Worm (Caenorhabditis elegans): ENCODE results near the gene K09D9.14.

K09D9.14 gene

DNA sequence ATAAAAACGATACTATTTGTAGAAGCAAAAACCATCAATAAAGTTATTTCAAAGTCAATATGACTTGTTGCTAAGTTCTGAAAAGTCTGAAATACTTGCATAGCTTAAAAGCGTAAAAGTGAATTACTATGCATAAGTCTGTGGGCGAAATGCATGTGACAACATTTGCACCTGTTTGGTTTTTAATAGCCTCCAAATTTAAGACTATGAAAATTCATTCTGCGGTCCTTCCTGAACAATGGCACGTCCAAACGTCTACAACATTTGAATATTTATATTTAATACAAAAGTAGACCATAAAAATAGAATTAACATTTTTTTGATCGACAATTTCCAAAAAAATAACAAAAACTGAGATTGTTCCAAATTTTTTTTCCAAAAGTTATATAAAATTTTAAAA is at the start of gene K09D9.14:
Gene K09D9.14 (minus strand): TSS at position 101 of the 400 bp plus-strand sequence.
- no peak for TF ChIP-seq pha-4 (tag; optimal IDR thresholded peaks at IDR 0.05)
- no peak for TF ChIP-seq lin-32 (GFP tag; optimal IDR thresholded peaks at IDR 0.05)
- no peak for TF ChIP-seq cnd-1 (tag; optimal IDR thresholded peaks at IDR 0.05)
- TF ChIP-seq blmp-1 (tag; optimal IDR thresholded peaks at IDR 0.05): no peak
- no peak for TF ChIP-seq bed-3 (GFP tag; optimal IDR thresholded peaks at IDR 0.05)
- TF ChIP-seq hlh-1 (tag; optimal IDR thresholded peaks at IDR 0.05): no peak
- no peak for TF ChIP-seq sem-2 (GFP tag; optimal IDR thresholded peaks at IDR 0.05)
- TF ChIP-seq lsy-2 (tag; optimal IDR thresholded peaks at IDR 0.05): no peak
- no peak for TF ChIP-seq nhr-28 (tag; optimal IDR thresholded peaks at IDR 0.05)
- TF ChIP-seq sptf-1 (tag; optimal IDR thresholded peaks at IDR 0.05): no peak
- no peak for TF ChIP-seq unc-62 (GFP tag; optimal IDR thresholded peaks at IDR 0.05)
- no peak for TF ChIP-seq M03D4.4 (tag; optimal IDR thresholded peaks at IDR 0.05)
- TF ChIP-seq ces-1 (GFP tag; optimal IDR thresholded peaks at IDR 0.05): no peak
- TF ChIP-seq unc-120 (tag; optimal IDR thresholded peaks at IDR 0.05; ENCODE audit: poor library complexity, severe bottlenecking): no peak
- TF ChIP-seq lin-13 (tag; optimal IDR thresholded peaks at IDR 0.05): no peak
- TF ChIP-seq unc-39 (tag; optimal IDR thresholded peaks at IDR 0.05): no peak
- no peak for TF ChIP-seq ceh-39 (tag; optimal IDR thresholded peaks at IDR 0.05)
- TF ChIP-seq tbx-8 (GFP tag; optimal IDR thresholded peaks at IDR 0.05): no peak

DNA sequence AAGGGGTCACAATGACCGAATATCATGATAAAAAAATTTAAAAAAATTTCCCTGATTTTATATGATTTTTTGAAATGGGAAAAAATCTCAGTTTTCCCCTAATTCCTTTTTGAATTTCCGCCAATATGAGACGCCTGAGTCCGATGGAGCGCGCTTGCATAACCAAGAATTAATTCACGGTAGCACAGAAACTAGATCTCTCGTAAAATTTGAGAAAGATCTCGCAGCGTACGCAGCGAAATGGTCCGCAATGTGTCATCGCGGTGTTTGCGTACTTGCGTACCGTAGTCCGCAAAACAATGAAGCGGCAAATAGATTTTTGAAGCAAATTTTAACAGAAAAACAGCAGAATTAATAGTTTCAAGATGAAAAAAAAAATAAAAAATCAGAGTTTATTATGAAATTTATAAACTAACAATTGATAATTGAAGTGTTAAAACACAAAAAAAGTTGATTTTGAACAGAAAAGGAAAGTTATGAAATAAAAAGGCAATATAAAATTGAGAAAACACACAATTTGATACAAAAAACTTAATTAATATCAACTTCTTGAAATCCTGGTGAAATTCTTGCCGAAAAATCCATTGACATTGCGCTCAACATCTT is 42.0 kb upstream of the K09D9.14 start:
- peak; percentile 86 for TF ChIP-seq lsy-2 (tag; optimal IDR thresholded peaks at IDR 0.05)

DNA sequence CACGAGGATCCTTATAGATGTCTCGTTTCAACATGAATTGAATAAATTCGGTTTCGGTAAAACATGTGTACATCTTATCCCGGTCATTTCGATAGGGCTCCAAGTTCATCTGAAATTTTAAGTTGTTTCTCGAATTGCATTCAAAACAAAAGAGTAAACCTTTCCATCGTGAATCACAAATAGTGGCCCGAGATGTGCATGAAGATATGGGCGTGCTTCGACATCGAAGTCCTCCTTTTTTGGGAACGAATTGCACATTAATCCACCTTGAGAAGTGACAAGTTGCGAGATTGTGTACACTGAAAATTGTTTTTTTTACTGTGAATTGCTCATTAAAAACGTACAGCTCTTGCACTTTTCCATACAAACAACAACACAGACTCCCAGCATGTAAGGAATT is 34.5 kb upstream of the K09D9.14 start:
- TF ChIP-seq zip-8 (tag; optimal IDR thresholded peaks at IDR 0.05) (no peak), ceh-43 (GFP tag; optimal IDR thresholded peaks at IDR 0.05) (no peak), hlh-1 (tag; optimal IDR thresholded peaks at IDR 0.05) (no peak), lsy-2 (tag; optimal IDR thresholded peaks at IDR 0.05) (no peak), nhr-237 (tag; optimal IDR thresholded peaks at IDR 0.05) (no peak), mep-1 (tag; optimal IDR thresholded peaks at IDR 0.05) (no peak)

DNA sequence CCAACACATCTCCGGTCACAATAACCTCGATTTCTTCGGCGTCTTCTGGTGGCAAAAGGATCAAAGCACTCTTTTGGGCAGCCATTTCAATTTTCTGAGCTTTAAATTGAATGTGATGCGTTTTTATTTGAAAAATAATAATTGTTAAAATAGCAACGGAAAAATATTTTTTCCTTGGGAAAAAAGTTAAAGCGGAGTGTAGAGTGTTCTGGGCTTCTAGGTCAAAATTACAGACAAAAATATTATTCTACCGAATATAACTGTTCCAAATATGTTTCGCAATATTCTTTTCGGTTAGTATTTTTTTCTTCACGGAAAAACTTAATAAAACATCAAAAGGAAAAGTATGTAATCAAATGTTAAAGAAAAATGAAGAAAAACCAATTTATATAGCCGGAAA is 33.3 kb upstream of the K09D9.14 start, which contains the start of gene djr-1.2:
Gene djr-1.2 (minus strand): TSS at position 101 of the 400 bp plus-strand sequence.
- no peak for TF ChIP-seq snpc-4 (tag; optimal IDR thresholded peaks at IDR 0.05)
- no peak for TF ChIP-seq nhr-12 (tag; optimal IDR thresholded peaks at IDR 0.05)
- no peak for TF ChIP-seq lin-13 (tag; optimal IDR thresholded peaks at IDR 0.05)
- no peak for TF ChIP-seq mep-1 (tag; optimal IDR thresholded peaks at IDR 0.05)
- no peak for TF ChIP-seq unc-120 (tag; optimal IDR thresholded peaks at IDR 0.05; ENCODE audit: poor library complexity, severe bottlenecking)
- no peak for TF ChIP-seq nhr-28 (tag; optimal IDR thresholded peaks at IDR 0.05)
- no peak for TF ChIP-seq sptf-1 (tag; optimal IDR thresholded peaks at IDR 0.05)
- TF ChIP-seq flh-1 (GFP tag; optimal IDR thresholded peaks at IDR 0.05): no peak
- TF ChIP-seq ztf-11 (tag; optimal IDR thresholded peaks at IDR 0.05): no peak
- no peak for TF ChIP-seq elt-3 (tag; optimal IDR thresholded peaks at IDR 0.05)
- TF ChIP-seq ces-1 (GFP tag; optimal IDR thresholded peaks at IDR 0.05): no peak
- TF ChIP-seq ceh-39 (tag; optimal IDR thresholded peaks at IDR 0.05): no peak
- TF ChIP-seq unc-39 (tag; optimal IDR thresholded peaks at IDR 0.05): no peak
- TF ChIP-seq blmp-1 (tag; optimal IDR thresholded peaks at IDR 0.05): no peak
- no peak for TF ChIP-seq zip-8 (tag; optimal IDR thresholded peaks at IDR 0.05)
- no peak for TF ChIP-seq bed-3 (GFP tag; optimal IDR thresholded peaks at IDR 0.05)
- no peak for TF ChIP-seq drap-1 (GFP tag; optimal IDR thresholded peaks at IDR 0.05)
- no peak for TF ChIP-seq unc-62 (GFP tag; optimal IDR thresholded peaks at IDR 0.05)
- TF ChIP-seq mab-5 (tag; optimal IDR thresholded peaks at IDR 0.05): no peak

DNA sequence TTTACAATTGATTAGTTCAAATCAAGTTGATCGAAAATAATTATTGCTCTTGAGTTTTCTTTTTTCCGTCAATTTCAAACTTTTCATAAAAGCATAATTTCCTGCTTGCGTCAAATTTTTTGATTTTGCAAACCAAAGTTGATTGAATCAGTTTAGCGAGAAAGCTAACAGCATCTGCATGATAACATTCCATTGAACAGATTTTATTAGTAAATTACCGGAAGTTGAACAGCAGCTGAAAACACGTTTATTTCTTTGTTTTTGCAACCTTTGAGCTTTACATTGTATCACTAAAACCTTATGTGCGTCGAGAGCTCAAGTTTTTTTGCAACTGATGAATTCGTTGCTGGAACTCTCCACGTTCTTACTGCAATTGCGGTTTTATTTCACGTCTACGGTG is 25.9 kb upstream of the K09D9.14 start, which contains the start of gene srh-169:
Gene srh-169 (plus strand): TSS at position 301 of the 400 bp plus-strand sequence.
- TF ChIP-seq nhr-76 (tag; optimal IDR thresholded peaks at IDR 0.05): no peak

DNA sequence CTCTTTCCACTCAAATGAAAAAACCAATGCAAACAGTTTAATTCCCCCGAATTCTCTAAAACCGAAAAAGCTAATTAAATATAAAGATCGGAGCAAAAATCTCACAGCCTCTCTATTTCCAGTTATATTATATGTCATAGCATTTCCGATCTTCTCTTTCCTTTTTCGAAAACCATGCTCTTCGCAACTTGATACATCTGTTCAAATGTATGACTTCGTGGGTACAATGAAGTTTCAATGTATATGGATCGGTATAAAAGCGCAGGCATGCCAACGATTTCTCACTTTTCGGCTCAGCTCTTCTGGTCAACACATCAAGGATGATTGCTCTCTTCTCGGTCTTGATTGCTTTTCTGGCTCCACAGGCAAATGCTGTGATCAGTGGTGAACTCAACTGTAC is 24.4 kb upstream of the K09D9.14 start, which contains the start of gene phat-7:
Gene phat-7 (plus strand): TSS at position 301 of the 400 bp plus-strand sequence.
- TF ChIP-seq ceh-39 (tag; optimal IDR thresholded peaks at IDR 0.05): no peak
- no peak for TF ChIP-seq ceh-43 (GFP tag; optimal IDR thresholded peaks at IDR 0.05)
- no peak for TF ChIP-seq nhr-12 (tag; optimal IDR thresholded peaks at IDR 0.05)
- TF ChIP-seq zip-8 (tag; optimal IDR thresholded peaks at IDR 0.05): no peak
- no peak for TF ChIP-seq nhr-28 (tag; optimal IDR thresholded peaks at IDR 0.05)
- TF ChIP-seq unc-39 (tag; optimal IDR thresholded peaks at IDR 0.05): no peak
- TF ChIP-seq snpc-4 (tag; optimal IDR thresholded peaks at IDR 0.05): no peak
- TF ChIP-seq lin-32 (GFP tag; optimal IDR thresholded peaks at IDR 0.05): no peak
- no peak for TF ChIP-seq unc-120 (tag; optimal IDR thresholded peaks at IDR 0.05; ENCODE audit: poor library complexity, severe bottlenecking)
- TF ChIP-seq nhr-2 (tag; optimal IDR thresholded peaks at IDR 0.05): no peak
- no peak for TF ChIP-seq sptf-1 (tag; optimal IDR thresholded peaks at IDR 0.05)
- TF ChIP-seq elt-1 (tag; optimal IDR thresholded peaks at IDR 0.05; ENCODE audit: borderline replicate concordance, insufficient read depth): no peak
- no peak for TF ChIP-seq bed-3 (GFP tag; optimal IDR thresholded peaks at IDR 0.05)
- TF ChIP-seq drap-1 (GFP tag; optimal IDR thresholded peaks at IDR 0.05): no peak
- TF ChIP-seq elt-3 (tag; optimal IDR thresholded peaks at IDR 0.05): no peak

Measured in whole organism, mixed stage, embryonic.